Worm (Caenorhabditis elegans): ENCODE measurements around the gene nonu-1.

DNA sequence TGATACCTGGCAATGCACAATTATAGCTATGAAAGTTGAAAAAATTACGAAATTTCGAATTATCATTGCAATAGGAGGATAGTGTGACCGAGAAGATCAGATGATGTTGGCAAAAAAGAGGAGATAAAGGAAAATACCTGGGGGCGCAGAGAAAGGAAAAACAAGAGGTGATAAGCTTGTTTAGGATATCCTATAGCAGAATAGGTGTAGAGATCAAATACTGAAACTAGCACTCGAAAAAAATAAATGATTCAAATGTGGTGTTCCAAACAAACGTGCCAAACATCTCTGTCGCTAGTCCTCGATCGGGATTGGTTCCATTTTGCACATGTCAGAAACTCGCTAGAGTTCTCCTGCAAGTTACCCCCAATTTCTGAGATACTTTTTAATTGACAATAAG is 20.3 kb downstream of the nonu-1 start, which contains the start of gene F26A1.9:
- TF ChIP-seq ztf-26 (tag; optimal IDR thresholded peaks at IDR 0.05) = no peak
- TF ChIP-seq zfh-2 (GFP tag; conservative IDR thresholded peaks at IDR 0.05) = no peak
